Worm (Caenorhabditis elegans): ENCODE data around the gene F28A12.10.

F28A12.10 gene

ce11 chrV:8677193-8677592 lies 39.6 kb upstream of the F28A12.10 start, which contains the start of gene ZC190.6:
ZC190.6 (minus strand) TSS chrV:8677293.
- TF ChIP-seq F13H6.1 (tag; optimal IDR thresholded peaks at IDR 0.05), result no peak
- TF ChIP-seq ceh-30 (tag; optimal IDR thresholded peaks at IDR 0.05), result no peak
- TF ChIP-seq ama-1 (optimal IDR thresholded peaks at IDR 0.05), result no peak
- no peak for TF ChIP-seq ceh-19 (GFP tag; optimal IDR thresholded peaks at IDR 0.05)

DNA sequence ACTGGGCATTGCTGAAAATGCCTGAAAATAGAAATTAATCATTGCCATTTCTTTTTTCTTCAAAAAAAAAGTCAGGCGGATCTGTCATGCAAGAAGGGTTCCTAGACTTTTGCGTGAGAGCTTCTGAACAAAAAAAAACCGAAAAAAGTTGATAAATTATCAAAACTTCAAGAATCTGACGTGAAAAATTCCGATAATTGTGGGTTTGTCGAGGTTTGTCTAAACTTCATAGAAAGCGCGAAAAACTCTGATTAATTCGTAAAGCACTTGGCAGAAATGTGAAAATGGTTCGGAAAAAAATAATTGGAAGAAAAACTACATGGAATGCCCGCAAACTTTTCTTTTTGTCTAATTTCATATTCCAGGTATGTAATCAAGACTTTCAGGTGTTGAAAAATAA lies 35.9 kb upstream of the F28A12.10 start, which contains the start of gene ZC190.5:
Gene ZC190.5, minus strand, starts transcription at position 101 of the 400 bp plus-strand sequence.
- TF ChIP-seq ref-2 (tag; optimal IDR thresholded peaks at IDR 0.05) (no peak), C38D4.7 (GFP tag; optimal IDR thresholded peaks at IDR 0.05) (no peak), tbx-2 (tag; optimal IDR thresholded peaks at IDR 0.05) (no peak), hlh-13 (GFP tag; optimal IDR thresholded peaks at IDR 0.05) (no peak), ceh-6 (GFP tag; optimal IDR thresholded peaks at IDR 0.05) (no peak), C08G9.2 (tag; optimal IDR thresholded peaks at IDR 0.05) (no peak), hlh-30 (tag; optimal IDR thresholded peaks at IDR 0.05; ENCODE audit: insufficient read depth) (no peak), ceh-14 (tag; optimal IDR thresholded peaks at IDR 0.05) (no peak), ceh-19 (GFP tag; optimal IDR thresholded peaks at IDR 0.05) (no peak), nhr-11 (tag; optimal IDR thresholded peaks at IDR 0.05) (no peak)

DNA sequence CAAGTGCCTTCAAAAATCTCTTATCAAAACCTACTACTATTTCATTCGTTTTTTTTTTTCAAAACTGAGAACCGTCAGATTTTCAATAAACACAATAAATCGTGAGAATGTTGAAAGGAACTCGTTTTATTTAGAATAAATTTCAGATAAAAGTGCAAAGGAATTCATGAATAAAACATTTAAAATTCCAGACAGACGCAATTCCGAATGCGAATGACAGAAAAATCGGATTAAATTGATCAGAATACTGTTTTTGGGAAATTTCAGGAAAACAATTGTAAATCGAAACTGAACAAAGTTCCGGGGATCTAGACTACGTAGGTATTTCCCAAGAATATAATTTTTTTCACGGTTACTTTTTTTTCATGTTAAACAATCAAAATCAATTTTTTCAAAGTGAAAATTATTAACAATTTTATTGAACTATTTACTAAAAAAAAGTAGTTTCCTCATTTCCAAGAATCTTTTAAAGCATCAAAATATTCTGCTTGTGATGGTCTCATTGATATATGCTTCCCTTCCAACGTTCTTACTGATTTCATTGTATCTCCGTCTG lies 34.1 kb upstream of the F28A12.10 start:
- no peak for TF ChIP-seq elt-4 (tag; optimal IDR thresholded peaks at IDR 0.05)
- no peak for TF ChIP-seq T23F11.4 (GFP tag; optimal IDR thresholded peaks at IDR 0.05)
- TF ChIP-seq hlh-13 (GFP tag; optimal IDR thresholded peaks at IDR 0.05), result no peak
- TF ChIP-seq ztf-16 (tag; optimal IDR thresholded peaks at IDR 0.05), result no peak
- TF ChIP-seq ceh-30 (tag; optimal IDR thresholded peaks at IDR 0.05), result no peak
- TF ChIP-seq sdc-2 (tag; optimal IDR thresholded peaks at IDR 0.05), result no peak
- TF ChIP-seq syd-9 (tag; optimal IDR thresholded peaks at IDR 0.05), result no peak
- TF ChIP-seq madf-2 (tag; optimal IDR thresholded peaks at IDR 0.05), result no peak
- no peak for TF ChIP-seq pag-3 (tag; optimal IDR thresholded peaks at IDR 0.05; ENCODE audit: borderline replicate concordance)
- no peak for TF ChIP-seq unc-86 (tag; optimal IDR thresholded peaks at IDR 0.05)
- no peak for TF ChIP-seq unc-42 (tag; optimal IDR thresholded peaks at IDR 0.05)
- TF ChIP-seq fkh-6 (tag; optimal IDR thresholded peaks at IDR 0.05), result no peak
- TF ChIP-seq ceh-18 (tag; optimal IDR thresholded peaks at IDR 0.05), result no peak
- no peak for TF ChIP-seq nhr-232 (tag; optimal IDR thresholded peaks at IDR 0.05)
- TF ChIP-seq ceh-14 (tag; optimal IDR thresholded peaks at IDR 0.05), result no peak
- TF ChIP-seq pha-2 (tag; optimal IDR thresholded peaks at IDR 0.05), result no peak
- TF ChIP-seq fkh-10 (GFP tag; optimal IDR thresholded peaks at IDR 0.05), result no peak
- TF ChIP-seq ceh-22 (tag; optimal IDR thresholded peaks at IDR 0.05), result no peak
- TF ChIP-seq che-1 (tag; optimal IDR thresholded peaks at IDR 0.05), result no peak

ce11 chrV:8670759-8671158 lies 33.2 kb upstream of the F28A12.10 start:
- TF ChIP-seq zip-5 (tag; optimal IDR thresholded peaks at IDR 0.05) (no peak), fkh-10 (GFP tag; optimal IDR thresholded peaks at IDR 0.05) (no peak), ceh-24 (tag; optimal IDR thresholded peaks at IDR 0.05) (no peak), T23F11.4 (GFP tag; optimal IDR thresholded peaks at IDR 0.05) (no peak)

- TF ChIP-seq ets-4 (tag; optimal IDR thresholded peaks at IDR 0.05) (no peak), pqm-1 (tag; optimal IDR thresholded peaks at IDR 0.05) (no peak), lim-6 (tag; optimal IDR thresholded peaks at IDR 0.05) (no peak), ref-2 (tag; optimal IDR thresholded peaks at IDR 0.05) (no peak), ttx-3 (tag; optimal IDR thresholded peaks at IDR 0.05) (no peak), ceh-34 (tag; optimal IDR thresholded peaks at IDR 0.05) (no peak), fkh-10 (GFP tag; optimal IDR thresholded peaks at IDR 0.05) (no peak), ceh-31 (tag; optimal IDR thresholded peaks at IDR 0.05) (no peak), K02D7.2 (tag; optimal IDR thresholded peaks at IDR 0.05) (no peak), tbx-2 (tag; optimal IDR thresholded peaks at IDR 0.05) (no peak), unc-86 (tag; optimal IDR thresholded peaks at IDR 0.05) (no peak), hlh-15 (tag; optimal IDR thresholded peaks at IDR 0.05) (no peak), ceh-2 (tag; optimal IDR thresholded peaks at IDR 0.05) (no peak), mec-3 (tag; optimal IDR thresholded peaks at IDR 0.05; ENCODE audit: borderline replicate concordance) (no peak), pros-1 (tag; optimal IDR thresholded peaks at IDR 0.05) (no peak), ceh-6 (GFP tag; optimal IDR thresholded peaks at IDR 0.05) (no peak), lin-11 (tag; optimal IDR thresholded peaks at IDR 0.05) (no peak), tbx-7 (tag; optimal IDR thresholded peaks at IDR 0.05) (no peak)
These were observed 30.7 kb upstream of the F28A12.10 start for ce11 chrV:8668224-8668623.
